Worm (Caenorhabditis elegans) whole organism, L1 larva: Measurements from ENCODE around the gene acl-6.

Source experiments
- C04F5.9 ChIP-seq: sonication (generic microtip); optimal IDR thresholded peaks from 2 replicates; lab custom pipeline; 2016; ENCODE audit warnings: missing genetic modification characterization, missing compliant biosample characterization
- F16B12.6 ChIP-seq: fragments of 150-350 bp; optimal IDR thresholded peaks from 2 replicates; lab custom pipeline; 2014; ENCODE audit warnings: missing biosample characterization, missing genetic modification characterization
- aha-1 ChIP-seq: fragments of 150-350 bp; optimal IDR thresholded peaks from 2 replicates; lab custom pipeline; 2014; ENCODE audit warnings: missing biosample characterization, missing genetic modification characterization
- dpl-1 ChIP-seq, 3 experiments: fragments of 150-350 bp in 2 of 3; sonication (generic microtip) in 1 of 3; optimal IDR thresholded peaks; 2 replicates each; lab custom pipeline; 2014 to 2017; ENCODE audit warnings: missing biosample characterization in 3 of 3, missing genetic modification characterization in 3 of 3, missing genetic modification reagents in 3 of 3
- dsc-1 ChIP-seq: sonication (generic microtip); optimal IDR thresholded peaks from 2 replicates; lab custom pipeline; 2016; ENCODE audit warnings: mild to moderate bottlenecking, missing genetic modification characterization, missing compliant biosample characterization
- efl-3 ChIP-seq: fragments of 200-800 bp; sonication (Bioruptor generic); optimal IDR thresholded peaks from 2 replicates; lab custom pipeline; 2018; ENCODE audit warnings: mild to moderate bottlenecking, missing genetic modification characterization, missing compliant biosample characterization
- egl-13 ChIP-seq: sonication (generic microtip); optimal IDR thresholded peaks from 2 replicates; lab custom pipeline; 2016; ENCODE audit warnings: missing genotype, missing genetic modification reagents, missing genetic modification characterization, missing compliant biosample characterization
- elt-2 ChIP-seq: sonication (generic microtip); optimal IDR thresholded peaks from 2 replicates; lab custom pipeline; 2016; ENCODE audit warnings: missing genetic modification characterization, mild to moderate bottlenecking, inconsistent platforms, missing compliant biosample characterization, missing genetic modification reagents
- ets-5 ChIP-seq: fragments of 200-800 bp; sonication (Bioruptor generic); IDR thresholded peaks from 2 replicates; pipeline ENCODE4 v1.3.6; 2022; ENCODE audit warnings: missing genetic modification characterization, missing compliant biosample characterization
- fkh-4 ChIP-seq: sonication (generic microtip); optimal IDR thresholded peaks from 2 replicates; lab custom pipeline; 2016; ENCODE audit warnings: missing compliant biosample characterization, missing genetic modification characterization, borderline replicate concordance
- fos-1 ChIP-seq: fragments of 150-350 bp; optimal IDR thresholded peaks from 2 replicates; lab custom pipeline; 2014; ENCODE audit warnings: missing biosample characterization, missing genetic modification characterization
- hpl-2 ChIP-seq: fragments of 150-350 bp; optimal IDR thresholded peaks from 2 replicates; lab custom pipeline; 2014; ENCODE audit warnings: missing biosample characterization, missing genetic modification reagents, missing genetic modification characterization
- lin-13 ChIP-seq: fragments of 150-350 bp; optimal IDR thresholded peaks from 2 replicates; lab custom pipeline; 2014; ENCODE audit warnings: missing biosample characterization, missing genetic modification reagents, missing genetic modification characterization
- lin-14 ChIP-seq: fragments of 200-800 bp; sonication (Bioruptor generic); optimal IDR thresholded peaks from 2 replicates; lab custom pipeline; 2018; ENCODE audit warnings: mild to moderate bottlenecking, missing genetic modification characterization, moderate library complexity, missing compliant biosample characterization
- lin-35 ChIP-seq, 2 experiments: fragments of 150-350 bp; optimal IDR thresholded peaks; 2 replicates each; lab custom pipeline; 2014; ENCODE audit warnings: missing biosample characterization in 2 of 2, missing genetic modification characterization in 2 of 2, missing genetic modification reagents in 2 of 2
- lsy-2 ChIP-seq, 2 experiments: fragments of 150-350 bp; optimal IDR thresholded peaks; 2 replicates each; lab custom pipeline; 2014; ENCODE audit warnings: missing biosample characterization in 2 of 2, missing genetic modification characterization in 2 of 2
- mab-9 ChIP-seq: fragments of 200-800 bp; sonication (Bioruptor generic); IDR thresholded peaks from 2 replicates; pipeline ENCODE4 v1.3.6; 2022; ENCODE audit warnings: missing genetic modification reagents, missing genetic modification characterization, missing compliant biosample characterization
- mdl-1 ChIP-seq, 2 experiments: fragments of 150-350 bp; optimal IDR thresholded peaks; 2 replicates each; lab custom pipeline; 2014 to 2017; ENCODE audit warnings: missing biosample characterization in 2 of 2, missing genetic modification characterization in 2 of 2, inconsistent platforms in 1 of 2
- mep-1 ChIP-seq: fragments of 150-350 bp; optimal IDR thresholded peaks from 2 replicates; lab custom pipeline; 2014; ENCODE audit warnings: missing biosample characterization, missing genetic modification characterization
- nhr-11 ChIP-seq: fragments of 150-350 bp; optimal IDR thresholded peaks from 2 replicates; lab custom pipeline; 2014; ENCODE audit warnings: missing biosample characterization, missing genetic modification characterization
- nhr-19 ChIP-seq: fragments of 200-800 bp; sonication (Bioruptor generic); conservative IDR thresholded peaks from 2 replicates; pipeline ENCODE4 v1.3.6; 2022; ENCODE audit warnings: missing genetic modification characterization, missing compliant biosample characterization
- nhr-84 ChIP-seq: sonication (generic microtip); optimal IDR thresholded peaks from 2 replicates; lab custom pipeline; 2017; ENCODE audit warnings: missing biosample characterization, missing genetic modification characterization
- nhr-90 ChIP-seq: sonication (generic microtip); optimal IDR thresholded peaks from 2 replicates; lab custom pipeline; 2016; ENCODE audit warnings: mild to moderate bottlenecking, missing genetic modification characterization, missing compliant biosample characterization; ENCODE audit not compliant: poor library complexity
- pag-3 ChIP-seq: sonication (generic microtip); optimal IDR thresholded peaks from 2 replicates; lab custom pipeline; 2017; ENCODE audit warnings: missing genetic modification characterization, mild to moderate bottlenecking, missing compliant biosample characterization, antibody characterized with exemption, borderline replicate concordance; ENCODE audit not compliant: insufficient read depth
- pax-3 ChIP-seq: fragments of 200-800 bp; sonication (Bioruptor generic); optimal IDR thresholded peaks from 2 replicates; lab custom pipeline; 2018; ENCODE audit warnings: mild to moderate bottlenecking, missing genetic modification characterization, moderate library complexity, missing compliant biosample characterization
- pqm-1 ChIP-seq: sonication (generic microtip); optimal IDR thresholded peaks from 3 replicates; lab custom pipeline; 2017; ENCODE audit warnings: missing biosample characterization, missing genetic modification characterization
- rnt-1 ChIP-seq: sonication (generic microtip); optimal IDR thresholded peaks from 2 replicates; lab custom pipeline; 2016; ENCODE audit warnings: mild to moderate bottlenecking, missing genetic modification characterization, moderate library complexity, missing compliant biosample characterization
- skn-1 ChIP-seq: fragments of 150-350 bp; optimal IDR thresholded peaks from 2 replicates; lab custom pipeline; 2014; ENCODE audit warnings: missing biosample characterization, missing genetic modification characterization
- sptf-1 ChIP-seq: fragments of 150-350 bp; optimal IDR thresholded peaks from 2 replicates; lab custom pipeline; 2014; ENCODE audit warnings: missing biosample characterization, missing genetic modification characterization
- swsn-7 ChIP-seq: sonication (generic microtip); optimal IDR thresholded peaks from 2 replicates; lab custom pipeline; 2016; ENCODE audit warnings: missing genetic modification characterization, missing compliant biosample characterization
- unc-30 ChIP-seq: sonication (generic microtip); optimal IDR thresholded peaks from 2 replicates; lab custom pipeline; 2017; ENCODE audit warnings: missing biosample characterization, missing genetic modification characterization
- unc-86 ChIP-seq: sonication (generic microtip); optimal IDR thresholded peaks from 2 replicates; lab custom pipeline; 2016; ENCODE audit warnings: missing genetic modification characterization, missing compliant biosample characterization
- unc-98 ChIP-seq: fragments of 200-800 bp; sonication (Bioruptor generic); IDR thresholded peaks from 2 replicates; pipeline ENCODE4 v1.3.6; 2022; ENCODE audit warnings: missing genetic modification characterization, missing compliant biosample characterization
- zip-4 ChIP-seq: fragments of 200-800 bp; sonication (Bioruptor generic); optimal IDR thresholded peaks from 2 replicates; lab custom pipeline; 2018; ENCODE audit warnings: mild to moderate bottlenecking, missing genetic modification characterization, moderate library complexity, missing compliant biosample characterization
- ztf-11 ChIP-seq, 2 experiments: sonication (generic microtip); optimal IDR thresholded peaks; 2 replicates each; lab custom pipeline; 2016 to 2017; ENCODE audit warnings: missing genetic modification characterization in 2 of 2, missing biosample characterization in 1 of 2, missing compliant biosample characterization in 1 of 2

The acl-6 gene

DNA sequence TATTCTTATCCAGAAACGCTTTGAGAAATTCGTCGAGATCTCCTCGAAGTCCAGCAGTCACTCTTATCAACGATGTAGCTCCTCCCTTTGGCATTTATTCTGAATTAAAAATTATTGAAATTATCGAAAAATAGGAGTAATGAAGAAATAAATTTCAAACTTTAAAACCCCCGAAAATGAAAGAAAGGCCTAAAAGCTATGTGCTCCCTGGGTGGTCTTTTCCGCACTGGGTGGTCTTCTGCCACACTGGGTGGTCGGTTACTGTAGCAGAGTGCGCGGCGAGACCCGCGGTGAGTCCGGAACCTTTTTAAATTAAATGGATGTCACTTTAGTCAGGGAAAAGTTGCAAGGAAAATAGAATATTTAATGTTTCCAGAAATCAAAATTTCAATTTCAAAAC is 5.9 kb downstream of the acl-6 start, which contains the start of gene snpc-1.3:
snpc-1.3 (minus strand) TSS at position 101 of the 400 bp plus-strand sequence.
- TF ChIP-seq pag-3 (tag; lab: Kevin White, UChicago) (no peak), efl-3 (GFP tag; lab: Kevin White, UChicago) (no peak), zip-4 (no peak), nhr-90 (tag; lab: Kevin White, UChicago) (no peak), ets-5 (GFP tag; lab: Robert Waterston, UW) (no peak), C04F5.9 (tag; lab: Kevin White, UChicago) (no peak), fkh-4 (no peak), pax-3 (tag; lab: Kevin White, UChicago) (no peak), unc-86 (tag; lab: Kevin White, UChicago) (no peak), nhr-84 (tag; lab: Kevin White, UChicago) (no peak), lsy-2 (tag; optimal IDR thresholded peaks at IDR 0.05; lab: Kevin White, UChicago) (no peak), hpl-2 (GFP tag; lab: Kevin White, UChicago) (no peak), elt-2 (tag; lab: Kevin White, UChicago) (no peak), dpl-1 (GFP tag; optimal IDR thresholded peaks at IDR 0.05; lab: Kevin White, UChicago) (no peak), lin-35 (GFP tag; optimal IDR thresholded peaks at IDR 0.05; lab: Kevin White, UChicago) (no peak), F16B12.6 (tag; lab: Kevin White, UChicago) (no peak), skn-1 (tag; lab: Kevin White, UChicago) (no peak), nhr-11 (tag; lab: Kevin White, UChicago) (no peak), swsn-7 (tag; lab: Kevin White, UChicago) (no peak), ztf-11 (tag; optimal IDR thresholded peaks at IDR 0.05; lab: Kevin White, UChicago) (no peak)

- TF ChIP-seq mab-9 (GFP tag; lab: Robert Waterston, UW) (0 out of 2 replicates have a peak, but pooled peaks have one; percentile 11), pqm-1 (no peak), lin-14 (peak; percentile 28), mdl-1 (tag; optimal IDR thresholded peaks at IDR 0.05; lab: Kevin White, UChicago) (no peak), mep-1 (tag; lab: Kevin White, UChicago) (no peak)
Measured at ce11 chrV:5442366-5442765, 9.2 kb downstream of the acl-6 start.

DNA sequence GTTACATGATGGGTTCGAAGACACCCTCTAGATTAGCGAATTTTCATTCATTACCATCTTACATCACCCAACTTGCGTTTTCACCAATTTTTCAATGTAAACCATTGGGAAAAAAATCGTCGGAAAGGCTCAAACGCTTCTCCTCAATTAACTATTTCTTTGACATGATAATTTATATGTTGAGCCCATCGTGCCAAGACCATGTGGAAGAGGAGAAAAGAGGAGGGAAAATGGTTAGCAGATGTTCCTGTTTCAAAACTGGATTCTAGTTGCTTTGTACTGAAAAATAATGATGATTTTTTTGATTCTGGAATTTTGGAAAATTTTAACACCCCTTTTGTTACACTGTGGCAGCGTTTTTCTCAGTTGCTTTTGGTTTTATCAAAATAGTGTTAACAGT is 10.9 kb downstream of the acl-6 start:
- TF ChIP-seq dsc-1 (peak; percentile 56), egl-13 (no peak), ets-5 (GFP tag; lab: Robert Waterston, UW) (no peak), fkh-4 (peak; percentile 19), sptf-1 (tag; lab: Kevin White, UChicago) (no peak)
- TF ChIP-seq, all 84 proteins: peak for 2

ce11 chrV:5445839-5446238 is 12.7 kb downstream of the acl-6 start, which contains the start of gene F08F3.1:
F08F3.1 (plus strand) TSS chrV:5446139.
- no peak for TF ChIP-seq unc-98 (GFP tag; lab: Robert Waterston, UW)
- no peak for TF ChIP-seq lin-13 (GFP tag; lab: Kevin White, UChicago)
- TF ChIP-seq unc-30 (tag; lab: Kevin White, UChicago), result no peak
- TF ChIP-seq lin-14, result no peak
- no peak for TF ChIP-seq unc-86 (tag; lab: Kevin White, UChicago)
- TF ChIP-seq fos-1, result no peak
- TF ChIP-seq hpl-2 (GFP tag; lab: Kevin White, UChicago), result no peak
- no peak for TF ChIP-seq rnt-1
- TF ChIP-seq C04F5.9 (tag; lab: Kevin White, UChicago), result no peak
- TF ChIP-seq nhr-19 (GFP tag; lab: Robert Waterston, UW), result no peak

DNA sequence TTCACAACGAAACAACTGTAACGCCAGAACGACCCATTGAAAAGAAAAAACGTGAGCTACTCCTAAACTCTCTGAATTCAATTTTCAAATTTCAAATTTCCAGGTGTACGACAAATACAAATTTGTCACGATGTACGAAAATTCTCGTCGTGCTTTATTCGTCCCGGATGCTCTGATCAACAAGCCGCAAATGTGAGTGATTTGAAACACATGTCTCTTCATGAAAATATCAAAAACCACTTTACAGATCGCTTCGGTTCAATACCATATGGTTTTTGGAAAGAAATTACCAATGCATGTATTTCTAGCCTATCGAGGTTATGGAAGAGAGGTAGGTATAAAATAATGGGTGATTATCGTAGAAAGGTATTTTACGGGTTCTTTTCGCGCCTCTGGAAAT is 13.9 kb downstream of the acl-6 start:
- TF ChIP-seq aha-1 (tag; lab: Kevin White, UChicago) (no peak), fkh-4 (peak; percentile 63), dsc-1 (peak; percentile 89)
